Worm (Caenorhabditis elegans) whole organism, L3 larva: ENCODE measurements around the gene F43C11.4.

Source experiments
- R02D3.7 ChIP-seq: fragments of 150-350 bp; optimal IDR thresholded peaks from 2 replicates; lab custom pipeline; 2014; ENCODE audit warnings: missing biosample characterization, missing genetic modification characterization
- ZK546.5 ChIP-seq: sonication (generic microtip); optimal IDR thresholded peaks from 2 replicates; lab custom pipeline; 2017; ENCODE audit warnings: missing biosample characterization, missing genetic modification characterization
- aly-2 ChIP-seq: fragments of 150-350 bp; optimal IDR thresholded peaks from 2 replicates; lab custom pipeline; 2014; ENCODE audit warnings: missing biosample characterization, missing genetic modification characterization
- ama-1 ChIP-seq: fragments of 150-350 bp; optimal IDR thresholded peaks from 2 replicates; lab custom pipeline; 2018
- ceh-28 ChIP-seq: fragments of 150-350 bp; optimal IDR thresholded peaks from 2 replicates; lab custom pipeline; 2014; ENCODE audit warnings: missing biosample characterization, missing genetic modification reagents, missing genetic modification characterization
- ceh-82 ChIP-seq: fragments of 150-350 bp; optimal IDR thresholded peaks from 2 replicates; lab custom pipeline; 2014; ENCODE audit warnings: missing biosample characterization, missing genetic modification characterization
- ceh-9 ChIP-seq: sonication (generic microtip); optimal IDR thresholded peaks from 2 replicates; lab custom pipeline; 2018; ENCODE audit warnings: missing biosample characterization, missing genetic modification characterization
- daf-12 ChIP-seq: fragments of 150-350 bp; optimal IDR thresholded peaks from 2 replicates; lab custom pipeline; 2014; ENCODE audit warnings: missing biosample characterization, missing genetic modification reagents, missing genetic modification characterization
- egl-27 ChIP-seq: sonication (generic microtip); optimal IDR thresholded peaks from 4 replicates; lab custom pipeline; 2017; ENCODE audit warnings: missing biosample characterization, missing genetic modification reagents, missing genetic modification characterization
- elt-1 ChIP-seq: fragments of 150-350 bp; optimal IDR thresholded peaks from 2 replicates; lab custom pipeline; 2014; ENCODE audit warnings: missing biosample characterization, missing genetic modification characterization
- elt-2 ChIP-seq: sonication (generic microtip); optimal IDR thresholded peaks from 2 replicates; lab custom pipeline; 2016; ENCODE audit warnings: missing genetic modification reagents, mild to moderate bottlenecking, missing genetic modification characterization, missing compliant biosample characterization
- elt-3 ChIP-seq, 3 experiments: fragments of 150-350 bp in 1 of 3; sonication (generic microtip) in 2 of 3; optimal IDR thresholded peaks; 2 replicates in 2 of 3; 4 replicates in 1 of 3; lab custom pipeline; 2014 to 2017; ENCODE audit warnings: missing biosample characterization in 3 of 3, missing genetic modification characterization in 3 of 3
- eor-1 ChIP-seq, 2 experiments: fragments of 150-350 bp; optimal IDR thresholded peaks; 2 replicates each; lab custom pipeline; 2014 to 2018; ENCODE audit warnings: missing biosample characterization in 2 of 2, missing genetic modification characterization in 2 of 2
- fkh-10 ChIP-seq: sonication (generic microtip); optimal IDR thresholded peaks from 2 replicates; lab custom pipeline; 2017; ENCODE audit warnings: missing biosample characterization, missing genetic modification reagents, missing genetic modification characterization
- fkh-2 ChIP-seq: fragments of 150-350 bp; optimal IDR thresholded peaks from 2 replicates; lab custom pipeline; 2014; ENCODE audit warnings: missing biosample characterization, missing genetic modification reagents, missing genetic modification characterization
- lsy-12 ChIP-seq: sonication (generic microtip); optimal IDR thresholded peaks from 2 replicates; lab custom pipeline; 2016; ENCODE audit warnings: mild to moderate bottlenecking, missing genetic modification characterization, missing compliant biosample characterization
- mdl-1 ChIP-seq: fragments of 150-350 bp; optimal IDR thresholded peaks from 2 replicates; lab custom pipeline; 2014; ENCODE audit warnings: missing biosample characterization, missing genetic modification characterization
- mml-1 ChIP-seq: fragments of 150-350 bp; sonication (generic microtip); optimal IDR thresholded peaks from 3 replicates; lab custom pipeline; 2014; ENCODE audit warnings: missing biosample characterization, missing genetic modification characterization
- nfya-1 ChIP-seq: sonication (generic microtip); optimal IDR thresholded peaks from 2 replicates; lab custom pipeline; 2017; ENCODE audit warnings: missing genetic modification characterization, mild to moderate bottlenecking, missing compliant biosample characterization, antibody characterized with exemption, moderate library complexity; ENCODE audit not compliant: insufficient read depth
- nhr-11 ChIP-seq: fragments of 150-350 bp; optimal IDR thresholded peaks from 2 replicates; lab custom pipeline; 2014; ENCODE audit warnings: missing biosample characterization, missing genetic modification characterization
- nhr-12 ChIP-seq: fragments of 150-350 bp; optimal IDR thresholded peaks from 2 replicates; lab custom pipeline; 2014; ENCODE audit warnings: missing biosample characterization, missing genetic modification characterization
- nhr-237 ChIP-seq: fragments of 150-350 bp; optimal IDR thresholded peaks from 2 replicates; lab custom pipeline; 2014; ENCODE audit warnings: missing biosample characterization, missing genetic modification characterization
- nhr-25 ChIP-seq: sonication (generic microtip); optimal IDR thresholded peaks from 2 replicates; lab custom pipeline; 2017; ENCODE audit warnings: missing biosample characterization, missing genetic modification characterization
- nhr-28 ChIP-seq: fragments of 150-350 bp; optimal IDR thresholded peaks from 2 replicates; lab custom pipeline; 2014; ENCODE audit warnings: missing biosample characterization, missing genetic modification characterization
- nhr-43 ChIP-seq: sonication (generic microtip); optimal IDR thresholded peaks from 2 replicates; lab custom pipeline; 2016; ENCODE audit warnings: mild to moderate bottlenecking, missing genetic modification characterization, missing compliant biosample characterization; ENCODE audit not compliant: poor library complexity, severe bottlenecking
- nhr-67 ChIP-seq: fragments of 150-350 bp; optimal IDR thresholded peaks from 2 replicates; lab custom pipeline; 2014; ENCODE audit warnings: missing biosample characterization, missing genetic modification characterization
- nhr-76 ChIP-seq: fragments of 150-350 bp; sonication (generic microtip); optimal IDR thresholded peaks from 5 replicates; lab custom pipeline; 2014; ENCODE audit warnings: missing biosample characterization, missing genetic modification characterization
- nhr-77 ChIP-seq: fragments of 150-350 bp; optimal IDR thresholded peaks from 2 replicates; lab custom pipeline; 2014; ENCODE audit warnings: missing biosample characterization, missing genetic modification characterization
- pha-4 ChIP-seq: fragments of 150-350 bp; optimal IDR thresholded peaks from 2 replicates; lab custom pipeline; 2014; ENCODE audit warnings: missing biosample characterization, missing genetic modification reagents, missing genetic modification characterization
- pqm-1 ChIP-seq: fragments of 150-350 bp; optimal IDR thresholded peaks from 2 replicates; lab custom pipeline; 2017; ENCODE audit warnings: missing biosample characterization, missing genetic modification characterization, inconsistent platforms
- skn-1 ChIP-seq: fragments of 150-350 bp; optimal IDR thresholded peaks from 2 replicates; lab custom pipeline; 2014; ENCODE audit warnings: missing biosample characterization, missing genetic modification characterization
- snpc-4 ChIP-seq: fragments of 150-350 bp; optimal IDR thresholded peaks from 2 replicates; lab custom pipeline; 2014; ENCODE audit warnings: missing biosample characterization, missing genetic modification characterization
- tbx-2 ChIP-seq: sonication (generic microtip); optimal IDR thresholded peaks from 2 replicates; lab custom pipeline; 2016; ENCODE audit warnings: mild to moderate bottlenecking, missing genetic modification characterization, missing compliant biosample characterization
- unc-39 ChIP-seq: sonication (generic microtip); optimal IDR thresholded peaks from 4 replicates; lab custom pipeline; 2017; ENCODE audit warnings: missing biosample characterization, missing genetic modification characterization
- unc-62 ChIP-seq: fragments of 150-350 bp; sonication (generic microtip); optimal IDR thresholded peaks from 4 replicates; lab custom pipeline; 2014; ENCODE audit warnings: missing biosample characterization, missing genetic modification reagents, missing genetic modification characterization
- ztf-11 ChIP-seq: fragments of 150-350 bp; optimal IDR thresholded peaks from 2 replicates; lab custom pipeline; 2014; ENCODE audit warnings: missing biosample characterization, missing genetic modification characterization
- ztf-4 ChIP-seq: fragments of 150-350 bp; optimal IDR thresholded peaks from 2 replicates; lab custom pipeline; 2014; ENCODE audit warnings: missing biosample characterization, missing genetic modification characterization

F43C11.4 gene

DNA sequence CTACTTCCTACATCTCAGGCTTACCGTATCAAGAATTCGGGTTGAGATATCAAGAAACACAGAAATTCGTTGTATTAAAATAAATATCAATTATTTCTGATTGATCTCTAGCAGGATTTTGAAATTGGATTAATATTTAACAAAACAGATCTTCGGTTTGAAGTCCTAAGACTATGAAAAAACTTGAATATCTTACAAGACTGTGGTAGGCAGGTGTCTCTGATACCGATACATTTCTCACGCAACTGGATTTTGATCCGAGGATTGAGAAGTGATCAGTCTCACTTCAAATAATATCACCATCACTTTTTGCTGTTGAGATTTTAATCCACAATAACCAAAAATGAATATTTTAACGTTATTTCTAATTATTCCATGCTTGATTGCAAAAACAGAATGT is at the start of gene F43C11.4:
TSS of gene F43C11.4 (plus strand) at position 301 of the 400 bp plus-strand sequence.
- TF ChIP-seq skn-1 (tag; lab: Kevin White, UChicago) (no peak), R02D3.7 (tag; lab: Kevin White, UChicago) (no peak), nhr-12 (no peak), fkh-2 (tag; lab: Kevin White, UChicago) (no peak), nhr-43 (tag; lab: Kevin White, UChicago) (no peak), aly-2 (tag; lab: Kevin White, UChicago) (no peak), pqm-1 (tag; lab: Kevin White, UChicago) (no peak), egl-27 (tag; lab: Kevin White, UChicago) (no peak), unc-39 (tag; lab: Kevin White, UChicago) (no peak), mml-1 (tag; lab: Kevin White, UChicago) (no peak), nhr-28 (tag; lab: Kevin White, UChicago) (no peak), ceh-82 (no peak)

DNA sequence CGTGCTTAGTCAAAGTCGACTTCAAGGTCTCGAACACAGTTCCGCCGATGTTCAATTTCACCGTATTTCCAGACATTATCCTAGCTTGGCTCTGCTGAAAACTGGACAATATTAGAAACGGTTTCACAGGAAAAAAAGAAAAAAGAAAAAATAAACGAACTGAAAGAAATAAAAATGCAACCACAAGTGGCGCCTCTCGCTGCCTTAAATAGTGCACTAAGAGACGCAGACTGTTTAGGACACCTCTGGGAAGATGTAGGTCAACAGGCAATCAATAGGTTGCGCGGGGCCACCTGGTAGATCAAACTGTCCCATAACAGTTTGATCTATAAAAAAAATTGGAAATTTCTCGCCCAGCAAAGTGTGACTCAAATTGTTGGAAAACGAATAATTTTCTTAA is 48.0 kb upstream of the F43C11.4 start, which contains the start of gene B0281.4:
TSS of gene B0281.4 (minus strand) at position 101 of the 400 bp plus-strand sequence.
- TF ChIP-seq ama-1 (lab: Kevin White, UChicago) (no peak), nhr-28 (tag; lab: Kevin White, UChicago) (no peak), nhr-12 (no peak), daf-12 (no peak), elt-3 (tag; optimal IDR thresholded peaks at IDR 0.05; lab: Kevin White, UChicago) (no peak), pha-4 (tag; lab: Kevin White, UChicago) (no peak), eor-1 (tag; optimal IDR thresholded peaks at IDR 0.05; lab: Kevin White, UChicago) (no peak), fkh-10 (GFP tag; lab: Kevin White, UChicago) (no peak), nhr-11 (no peak), mml-1 (tag; lab: Kevin White, UChicago) (no peak), lsy-12 (no peak), nfya-1 (tag; lab: Kevin White, UChicago) (no peak), tbx-2 (no peak), egl-27 (tag; lab: Kevin White, UChicago) (no peak)
- TF ChIP-seq, all 47 proteins: peak for 0

DNA sequence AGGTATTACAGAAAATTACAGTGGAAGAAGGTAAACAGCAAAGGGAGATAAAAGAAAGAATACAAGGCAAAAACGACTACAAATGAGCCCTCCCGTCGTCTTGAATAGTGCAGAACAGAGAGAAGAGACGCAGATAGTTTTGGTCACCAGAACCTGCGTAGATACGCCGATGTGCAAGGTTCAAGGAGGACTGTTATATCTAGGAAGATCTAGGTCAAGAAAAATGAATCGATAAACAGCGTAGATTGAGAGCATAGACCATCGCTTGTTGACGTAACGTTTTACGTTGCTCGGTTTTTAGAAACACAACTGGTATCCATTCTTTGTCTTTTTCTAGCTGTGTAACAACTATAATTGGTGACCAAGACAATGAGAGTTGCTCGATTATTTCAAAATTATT is 45.9 kb upstream of the F43C11.4 start, which contains the start of gene B0281.5:
TSS of gene B0281.5 (minus strand) at position 101 of the 400 bp plus-strand sequence.
- TF ChIP-seq ZK546.5 (tag; lab: Kevin White, UChicago) (no peak), nhr-76 (no peak), lsy-12 (no peak), ceh-9 (tag; lab: Kevin White, UChicago) (no peak)
- TF ChIP-seq, all 47 proteins: peak for 0

DNA sequence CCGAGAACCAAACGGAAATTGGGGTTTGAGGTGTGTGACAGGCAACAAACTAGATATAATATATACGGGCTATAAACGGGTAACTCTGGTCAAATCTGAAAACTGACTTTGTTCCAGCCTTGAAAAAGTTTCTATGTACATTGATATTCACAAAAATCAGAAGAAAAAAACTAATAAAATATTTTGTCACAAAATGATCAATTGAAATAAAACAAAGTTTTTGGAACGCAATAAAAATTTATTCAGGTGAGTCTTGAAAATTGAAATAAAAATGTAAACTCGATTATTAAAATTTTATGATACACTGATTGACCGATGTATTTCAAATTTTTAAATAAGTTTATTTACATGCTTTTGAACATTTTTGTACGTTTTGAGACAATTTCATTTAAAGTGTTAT is 44.4 kb upstream of the F43C11.4 start, which contains the start of gene B0281.6:
TSS of gene B0281.6 (minus strand) at position 101 of the 400 bp plus-strand sequence.
- TF ChIP-seq ceh-9 (tag; lab: Kevin White, UChicago) (no peak), elt-1 (tag; lab: Kevin White, UChicago) (no peak), R02D3.7 (tag; lab: Kevin White, UChicago) (no peak), elt-3 (tag; optimal IDR thresholded peaks at IDR 0.05; lab: Kevin White, UChicago) (no peak), egl-27 (tag; lab: Kevin White, UChicago) (no peak), snpc-4 (tag; lab: Kevin White, UChicago) (no peak), pqm-1 (tag; lab: Kevin White, UChicago) (no peak), mdl-1 (no peak), nhr-25 (tag; lab: Kevin White, UChicago) (no peak), unc-62 (GFP tag; lab: Kevin White, UChicago) (no peak), elt-2 (tag; lab: Kevin White, UChicago) (no peak), ztf-4 (tag; lab: Kevin White, UChicago) (no peak), lsy-12 (no peak), ceh-82 (no peak), daf-12 (no peak), nhr-76 (no peak), nhr-28 (tag; lab: Kevin White, UChicago) (no peak), nhr-43 (tag; lab: Kevin White, UChicago) (no peak)

DNA sequence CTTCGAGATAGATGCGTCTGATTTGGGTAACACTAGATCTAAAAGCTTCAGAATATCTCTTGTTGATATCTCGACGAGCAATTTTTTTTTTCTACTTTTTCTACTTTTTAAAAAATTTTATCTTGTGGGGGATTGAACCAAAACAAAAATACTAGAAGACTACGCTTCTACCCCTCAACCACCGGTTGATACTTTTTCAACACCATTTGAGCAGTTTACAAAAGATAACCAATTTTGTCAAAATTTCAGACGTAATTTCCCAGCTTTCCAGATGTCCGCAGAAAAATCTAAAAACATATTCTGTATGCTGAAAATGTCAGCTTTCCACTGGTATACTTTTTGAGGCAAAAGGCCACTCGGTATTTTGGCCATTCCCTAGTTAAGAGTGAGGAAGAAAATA is 42.2 kb upstream of the F43C11.4 start:
- no peak for TF ChIP-seq ztf-4 (tag; lab: Kevin White, UChicago)
- no peak for TF ChIP-seq ztf-11
- TF ChIP-seq nhr-77 (tag; lab: Kevin White, UChicago): no peak
- no peak for TF ChIP-seq skn-1 (tag; lab: Kevin White, UChicago)
- no peak for TF ChIP-seq eor-1 (tag; optimal IDR thresholded peaks at IDR 0.05; lab: Kevin White, UChicago)
- TF ChIP-seq aly-2 (tag; lab: Kevin White, UChicago): no peak
- TF ChIP-seq nhr-67 (tag; lab: Kevin White, UChicago): no peak
- no peak for TF ChIP-seq snpc-4 (tag; lab: Kevin White, UChicago)
- TF ChIP-seq unc-39 (tag; lab: Kevin White, UChicago): no peak
- TF ChIP-seq nhr-28 (tag; lab: Kevin White, UChicago): no peak
- no peak for TF ChIP-seq nhr-11
- TF ChIP-seq mdl-1: no peak
- TF ChIP-seq ceh-28 (tag; lab: Kevin White, UChicago): no peak
- no peak for TF ChIP-seq nhr-237 (tag; lab: Kevin White, UChicago)
